Worm (Caenorhabditis elegans): ENCODE measurements around the gene C35D10.6.

The C35D10.6 gene

DNA sequence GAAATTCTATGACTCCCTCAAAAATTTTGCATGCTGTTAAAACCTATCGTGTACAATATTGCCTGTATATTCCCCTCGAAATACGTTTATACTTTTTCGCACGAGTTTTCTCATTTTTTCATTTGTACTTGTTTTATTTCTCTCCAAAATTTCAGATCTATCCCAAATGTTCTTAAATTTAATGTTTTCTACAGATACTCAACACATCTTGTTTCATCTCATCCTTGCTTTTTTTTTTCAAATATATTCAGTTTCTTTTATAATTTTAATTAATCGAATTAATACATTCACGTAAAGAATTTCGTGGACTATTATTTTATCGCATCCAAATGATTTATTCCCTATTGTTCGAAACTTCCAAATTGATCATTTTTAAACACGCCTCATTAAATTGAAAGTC lies 4.2 kb upstream of the C35D10.6 start, which contains the start of gene C35D10.8:
TSS of gene C35D10.8 (plus strand) at position 301 of the 400 bp plus-strand sequence.
- no peak for TF ChIP-seq nhr-43 (tag; optimal IDR thresholded peaks at IDR 0.05; ENCODE audit: poor library complexity, severe bottlenecking)
- TF ChIP-seq lin-15B (tag; optimal IDR thresholded peaks at IDR 0.05), result no peak

DNA sequence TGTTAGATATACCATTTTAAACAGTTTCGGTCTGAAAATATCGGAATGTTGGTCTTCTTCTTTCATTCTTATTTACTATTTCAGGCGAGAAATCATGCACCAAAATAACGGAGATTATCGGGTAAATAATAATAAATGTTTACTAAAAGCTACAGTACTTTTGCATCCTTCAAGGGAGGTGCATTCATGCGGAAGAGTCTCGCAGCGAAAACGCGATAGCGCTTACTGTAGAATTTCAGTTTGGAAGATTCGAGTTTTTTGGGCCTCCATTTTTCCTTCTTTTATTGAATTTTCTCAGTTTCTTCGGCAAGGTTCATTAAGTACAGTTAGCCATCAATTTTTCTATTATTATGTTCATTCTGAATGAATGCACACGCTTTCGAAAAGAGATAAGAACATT lies 3.0 kb upstream of the C35D10.6 start, which contains the start of gene C35D10.7:
TSS of gene C35D10.7 (plus strand) at position 85 of the 400 bp plus-strand sequence.
- TF ChIP-seq R02D3.7 (tag; optimal IDR thresholded peaks at IDR 0.05) (no peak), snpc-4 (tag; optimal IDR thresholded peaks at IDR 0.05) (no peak), nhr-23 (tag; optimal IDR thresholded peaks at IDR 0.05) (no peak), ceh-16 (tag; optimal IDR thresholded peaks at IDR 0.05) (no peak), elt-3 (tag; optimal IDR thresholded peaks at IDR 0.05) (no peak), mdl-1 (tag; optimal IDR thresholded peaks at IDR 0.05) (no peak), nhr-28 (tag; optimal IDR thresholded peaks at IDR 0.05) (no peak), ceh-82 (tag; optimal IDR thresholded peaks at IDR 0.05) (no peak)

DNA sequence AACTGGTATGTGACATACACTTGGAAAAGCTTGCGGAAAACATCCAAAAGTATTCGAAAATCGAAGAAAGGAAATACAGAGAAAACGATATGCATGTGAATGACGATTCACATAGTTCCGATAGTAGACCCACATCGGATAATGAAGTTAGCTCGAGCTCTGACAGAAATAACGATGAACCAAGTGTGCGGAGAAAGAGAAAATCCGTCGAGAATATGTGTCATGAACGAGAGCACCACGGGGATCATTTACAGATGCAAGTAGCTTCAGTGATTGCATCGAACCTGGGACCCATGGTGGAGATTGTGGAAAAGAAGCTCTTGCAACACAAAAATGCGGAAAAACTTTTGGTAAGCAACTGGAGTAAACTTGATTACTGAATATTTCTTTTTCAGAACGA lies 2.1 kb upstream of the C35D10.6 start:
- TF ChIP-seq skn-1 (tag; optimal IDR thresholded peaks at IDR 0.05) (no peak), egl-27 (tag; optimal IDR thresholded peaks at IDR 0.05) (no peak), hmg-11 (tag; optimal IDR thresholded peaks at IDR 0.05) (no peak), ama-1 (optimal IDR thresholded peaks at IDR 0.05) (no peak), unc-62 (GFP tag; optimal IDR thresholded peaks at IDR 0.05) (no peak), mml-1 (tag; optimal IDR thresholded peaks at IDR 0.05) (no peak), elt-1 (tag; optimal IDR thresholded peaks at IDR 0.05) (no peak), mdl-1 (tag; optimal IDR thresholded peaks at IDR 0.05) (no peak), ztf-4 (tag; optimal IDR thresholded peaks at IDR 0.05) (no peak), nhr-77 (tag; optimal IDR thresholded peaks at IDR 0.05) (no peak), nhr-23 (tag; optimal IDR thresholded peaks at IDR 0.05) (no peak), pha-4 (tag; optimal IDR thresholded peaks at IDR 0.05) (no peak), nhr-237 (tag; optimal IDR thresholded peaks at IDR 0.05) (no peak), ZK546.5 (tag; optimal IDR thresholded peaks at IDR 0.05) (no peak), ceh-9 (tag; optimal IDR thresholded peaks at IDR 0.05) (no peak), daf-12 (tag; optimal IDR thresholded peaks at IDR 0.05) (no peak)

DNA sequence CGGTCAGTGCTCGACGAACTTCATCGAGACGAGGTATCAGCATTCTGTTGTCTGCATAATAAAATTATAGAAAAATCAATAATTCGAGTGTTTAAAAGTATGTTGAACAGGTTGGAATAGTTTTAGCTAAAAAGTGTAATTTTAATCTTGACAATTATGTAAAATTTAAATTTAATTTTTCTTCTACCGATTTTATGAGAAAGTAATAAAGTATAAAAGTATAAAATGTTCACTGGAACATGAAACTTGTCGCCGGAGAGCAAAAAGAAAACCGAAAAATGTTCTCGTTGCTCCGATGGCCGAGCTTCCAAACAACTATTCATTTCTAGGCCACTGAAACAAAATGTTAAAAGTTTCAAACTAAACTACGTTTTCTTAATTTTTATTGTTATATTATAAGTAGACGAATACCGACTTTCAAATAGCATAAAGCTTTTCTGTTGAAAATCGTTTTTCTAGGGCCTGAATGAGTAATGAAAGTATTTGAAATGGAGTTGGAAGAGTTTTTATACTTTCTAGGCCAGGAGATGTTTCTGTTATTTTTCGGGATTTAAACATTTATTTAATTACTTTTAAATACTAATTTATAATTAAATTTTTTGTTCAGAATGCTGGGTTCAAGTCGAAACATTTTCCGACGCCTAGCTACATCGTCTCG lies 2.7 kb downstream of the C35D10.6 start, which contains the start of the genes C35D10.10 and C35D10.5:
TSS of gene C35D10.10 (minus strand) at position 51 of the 658 bp plus-strand sequence.
TSS of gene C35D10.5 (plus strand) at position 608 of the 658 bp plus-strand sequence.
- TF ChIP-seq nhr-25 (tag; optimal IDR thresholded peaks at IDR 0.05) (no peak), lin-15B (tag; optimal IDR thresholded peaks at IDR 0.05) (peak; percentile 1)

ce11 chrIII:4863127-4863526 lies 4.0 kb downstream of the C35D10.6 start, which contains the start of gene coq-8:
TSS of gene coq-8 (plus strand) at chrIII:4863427.
- TF ChIP-seq mml-1 (tag; optimal IDR thresholded peaks at IDR 0.05) (no peak), ztf-4 (tag; optimal IDR thresholded peaks at IDR 0.05) (no peak), fkh-10 (GFP tag; optimal IDR thresholded peaks at IDR 0.05) (no peak), fkh-2 (tag; optimal IDR thresholded peaks at IDR 0.05) (no peak), egl-27 (tag; optimal IDR thresholded peaks at IDR 0.05) (no peak), hmg-11 (tag; optimal IDR thresholded peaks at IDR 0.05) (no peak), eor-1 (tag; optimal IDR thresholded peaks at IDR 0.05) (no peak), nhr-25 (tag; optimal IDR thresholded peaks at IDR 0.05) (no peak), lin-15B (tag; optimal IDR thresholded peaks at IDR 0.05) (no peak), pqm-1 (tag; optimal IDR thresholded peaks at IDR 0.05) (no peak), nhr-76 (tag; optimal IDR thresholded peaks at IDR 0.05) (no peak), egl-5 (tag; optimal IDR thresholded peaks at IDR 0.05) (no peak)

DNA sequence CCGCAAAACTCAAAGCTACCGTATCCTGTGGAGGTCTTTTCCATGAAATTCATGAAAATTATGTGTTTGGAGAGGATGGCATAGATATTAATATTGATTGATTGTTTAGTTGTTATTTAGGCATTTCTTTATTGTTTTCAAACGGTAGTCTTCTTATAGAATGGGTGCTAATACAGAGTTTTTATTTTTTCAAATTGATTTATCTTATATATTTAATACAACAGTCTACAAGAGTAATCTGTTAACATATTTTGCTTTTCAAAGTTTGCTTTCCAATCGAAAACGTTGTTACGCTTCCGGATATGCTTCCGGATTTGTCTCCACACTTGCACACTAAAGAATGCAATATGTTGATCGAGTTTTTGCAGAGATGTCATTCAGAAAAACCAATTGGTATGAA lies 7.6 kb downstream of the C35D10.6 start, which contains the start of gene C35D10.17:
TSS of gene C35D10.17 (plus strand) at position 301 of the 400 bp plus-strand sequence.
- no peak for TF ChIP-seq snpc-4 (tag; optimal IDR thresholded peaks at IDR 0.05)
- no peak for TF ChIP-seq pha-4 (tag; optimal IDR thresholded peaks at IDR 0.05)
- TF ChIP-seq nhr-237 (tag; optimal IDR thresholded peaks at IDR 0.05), result no peak
- no peak for TF ChIP-seq fkh-2 (tag; optimal IDR thresholded peaks at IDR 0.05)
- TF ChIP-seq unc-62 (GFP tag; optimal IDR thresholded peaks at IDR 0.05), result no peak
- TF ChIP-seq elt-1 (tag; optimal IDR thresholded peaks at IDR 0.05), result no peak
- no peak for TF ChIP-seq pqm-1 (tag; optimal IDR thresholded peaks at IDR 0.05)
- TF ChIP-seq elt-2 (tag; optimal IDR thresholded peaks at IDR 0.05), result no peak
- no peak for TF ChIP-seq lin-15B (tag; optimal IDR thresholded peaks at IDR 0.05)
- TF ChIP-seq mml-1 (tag; optimal IDR thresholded peaks at IDR 0.05), result no peak
- no peak for TF ChIP-seq R02D3.7 (tag; optimal IDR thresholded peaks at IDR 0.05)
- no peak for TF ChIP-seq nhr-43 (tag; optimal IDR thresholded peaks at IDR 0.05; ENCODE audit: poor library complexity, severe bottlenecking)
- TF ChIP-seq lsy-12 (tag; optimal IDR thresholded peaks at IDR 0.05), result no peak
- no peak for TF ChIP-seq nhr-76 (tag; optimal IDR thresholded peaks at IDR 0.05)
- TF ChIP-seq sea-2 (GFP tag; optimal IDR thresholded peaks at IDR 0.05), result no peak

Data from whole organism, L3 larva.